Fruit fly (Drosophila melanogaster) whole organism, wandering third instar larva: ENCODE measurements around the gene CG9757.
A peak's percentile ranks its signal among the peaks of the same experiment; 100 is the strongest.

Experiments
- Abd-B ChIP-seq: fragments of >200 bp; optimal IDR thresholded peaks from 2 replicates; lab custom pipeline; 2017; ENCODE audit warnings: missing biosample characterization, missing genetic modification characterization
- CG32264 ChIP-seq: fragments of 200-800 bp; sonication (Bioruptor generic); optimal IDR thresholded peaks from 2 replicates; lab custom pipeline; 2016; ENCODE audit warnings: missing biosample characterization, missing genetic modification characterization
- CG9705 ChIP-seq: fragments of 200-800 bp; sonication (Bioruptor generic); optimal IDR thresholded peaks from 2 replicates; lab custom pipeline; 2018; ENCODE audit warnings: missing biosample characterization, mild to moderate bottlenecking, missing genetic modification characterization
- CrebA ChIP-seq: fragments of 200-800 bp; sonication (Bioruptor generic); optimal IDR thresholded peaks from 2 replicates; lab custom pipeline; 2016; ENCODE audit warnings: missing biosample characterization, mild to moderate bottlenecking, missing genetic modification characterization, borderline replicate concordance
- Dfd ChIP-seq: fragments of >200 bp; optimal IDR thresholded peaks from 2 replicates; lab custom pipeline; 2017; ENCODE audit warnings: missing biosample characterization, missing genetic modification characterization
- Dif ChIP-seq: fragments of 200-275, 200-300 bp; sonication (Bioruptor generic); optimal IDR thresholded peaks from 2 replicates; lab custom pipeline; 2018; ENCODE audit warnings: missing biosample characterization, missing genetic modification characterization; ENCODE audit not compliant: partially characterized antibody
- GATAd ChIP-seq: sonication (Bioruptor generic); optimal IDR thresholded peaks from 2 replicates; lab custom pipeline; 2016; ENCODE audit warnings: missing biosample characterization, missing genetic modification characterization
- HLH106 ChIP-seq: fragments of 200-800 bp; optimal IDR thresholded peaks from 3 replicates; lab custom pipeline; 2019; ENCODE audit warnings: missing biosample characterization, mild to moderate bottlenecking, missing genetic modification characterization, moderate library complexity
- Hnf4 ChIP-seq: fragments of 200-800 bp; sonication (Bioruptor generic); optimal IDR thresholded peaks from 2 replicates; lab custom pipeline; 2016; ENCODE audit warnings: missing biosample characterization, mild to moderate bottlenecking, missing genetic modification characterization
- Hr78 ChIP-seq: fragments of >200 bp; optimal IDR thresholded peaks from 2 replicates; lab custom pipeline; 2017; ENCODE audit warnings: missing biosample characterization, missing genetic modification characterization
- Hr83 ChIP-seq: fragments of 200-300 bp; sonication (Bioruptor generic); optimal IDR thresholded peaks from 2 replicates; lab custom pipeline; 2016; ENCODE audit warnings: missing biosample characterization, mild to moderate bottlenecking, missing genetic modification characterization, moderate library complexity; ENCODE audit not compliant: poor library complexity, severe bottlenecking
- Jra ChIP-seq: sonication (Bioruptor generic); optimal IDR thresholded peaks from 2 replicates; lab custom pipeline; 2016; ENCODE audit warnings: missing biosample characterization, missing genetic modification characterization
- Mio ChIP-seq: sonication (Bioruptor generic); optimal IDR thresholded peaks from 2 replicates; lab custom pipeline; 2016; ENCODE audit warnings: missing biosample characterization, missing genetic modification characterization
- Myc ChIP-seq: fragments of >200 bp; optimal IDR thresholded peaks from 2 replicates; lab custom pipeline; 2017
- N ChIP-seq: fragments of >200 bp; optimal IDR thresholded peaks from 2 replicates; lab custom pipeline; 2018; ENCODE audit warnings: missing biosample characterization, missing external identifiers, missing genetic modification characterization
- OdsH ChIP-seq: fragments of 200-800 bp; sonication (Bioruptor generic); optimal IDR thresholded peaks from 2 replicates; lab custom pipeline; 2016; ENCODE audit warnings: missing biosample characterization, mild to moderate bottlenecking, missing genetic modification characterization
- Rel ChIP-seq, 2 experiments: fragments of 200-800 bp; sonication (Bioruptor generic) in 1 of 2; optimal IDR thresholded peaks; 2 replicates in 1 of 2; 3 replicates in 1 of 2; lab custom pipeline; 2016 to 2019; ENCODE audit warnings: mild to moderate bottlenecking in 2 of 2, missing biosample characterization in 2 of 2, missing genetic modification characterization in 2 of 2, moderate library complexity in 1 of 2
- Sp1 ChIP-seq: fragments of 200-800 bp; sonication (Bioruptor generic); optimal IDR thresholded peaks from 3 replicates; lab custom pipeline; 2019; ENCODE audit warnings: missing biosample characterization, mild to moderate bottlenecking, missing genetic modification characterization, moderate library complexity
- Vsx2 ChIP-seq: fragments of 200-300, 225-300 bp; sonication (Bioruptor generic); optimal IDR thresholded peaks from 2 replicates; lab custom pipeline; 2018; ENCODE audit warnings: missing biosample characterization, missing genetic modification characterization; ENCODE audit not compliant: partially characterized antibody
- br ChIP-seq: fragments of 200-800 bp; sonication (Bioruptor generic); optimal IDR thresholded peaks from 2 replicates; lab custom pipeline; 2016; ENCODE audit warnings: missing biosample characterization, missing genetic modification characterization
- brk ChIP-seq: fragments of 200-800 bp; sonication (Bioruptor generic); optimal IDR thresholded peaks from 2 replicates; lab custom pipeline; 2016; ENCODE audit warnings: missing biosample characterization, mild to moderate bottlenecking, missing genetic modification characterization
- dl ChIP-seq, 2 experiments: fragments of 175-275, 200-275 bp in 1 of 2; fragments of 200-275 bp in 1 of 2; sonication (Bioruptor generic); optimal IDR thresholded peaks; lab custom pipeline; 2018; ENCODE audit warnings: mild to moderate bottlenecking in 2 of 2, missing biosample characterization in 2 of 2, missing genetic modification characterization in 2 of 2, moderate library complexity in 2 of 2; ENCODE audit not compliant: partially characterized antibody in 2 of 2, insufficient read depth in 1 of 2
- dmrt93B ChIP-seq: fragments of 200-800 bp; sonication (Bioruptor generic); optimal IDR thresholded peaks from 2 replicates; lab custom pipeline; 2018; ENCODE audit warnings: missing biosample characterization, mild to moderate bottlenecking, missing genetic modification characterization
- dsf ChIP-seq: sonication (Bioruptor generic); optimal IDR thresholded peaks from 2 replicates; lab custom pipeline; 2016; ENCODE audit warnings: missing biosample characterization, missing genetic modification characterization, borderline replicate concordance
- ey ChIP-seq: fragments of 200-800 bp; sonication (Bioruptor generic); optimal IDR thresholded peaks from 2 replicates; lab custom pipeline; 2016; ENCODE audit warnings: missing biosample characterization, missing genetic modification characterization
- foxo ChIP-seq, 2 experiments: fragments of 200-800 bp; sonication (Bioruptor generic); optimal IDR thresholded peaks; 2 replicates in 1 of 2; 3 replicates in 1 of 2; lab custom pipeline; 2016 to 2017; ENCODE audit warnings: missing biosample characterization in 2 of 2, missing genetic modification characterization in 2 of 2
- fru ChIP-seq: fragments of 200-800 bp; sonication (Bioruptor generic); optimal IDR thresholded peaks from 3 replicates; lab custom pipeline; 2016; ENCODE audit warnings: missing biosample characterization, mild to moderate bottlenecking, missing genetic modification characterization
- h ChIP-seq: fragments of 200-800 bp; sonication (Bioruptor generic); optimal IDR thresholded peaks from 3 replicates; lab custom pipeline; 2016; ENCODE audit warnings: missing biosample characterization, mild to moderate bottlenecking, missing genetic modification characterization
- jim ChIP-seq: fragments of 175-275, 200-325 bp; sonication (Bioruptor generic); optimal IDR thresholded peaks from 2 replicates; lab custom pipeline; 2016; ENCODE audit warnings: missing biosample characterization, mild to moderate bottlenecking, missing genetic modification characterization
- lola ChIP-seq: fragments of >200 bp; optimal IDR thresholded peaks from 2 replicates; lab custom pipeline; 2017; ENCODE audit warnings: missing biosample characterization, missing genetic modification characterization
- pan ChIP-seq: fragments of >200 bp; optimal IDR thresholded peaks from 2 replicates; lab custom pipeline; 2017
- psq ChIP-seq: fragments of 200-800 bp; sonication (Bioruptor generic); optimal IDR thresholded peaks from 3 replicates; lab custom pipeline; 2017; ENCODE audit warnings: missing biosample characterization, mild to moderate bottlenecking, missing genetic modification characterization, moderate library complexity
- rgr ChIP-seq: fragments of 200-800 bp; sonication (Bioruptor generic); optimal IDR thresholded peaks from 3 replicates; lab custom pipeline; 2016; ENCODE audit warnings: missing biosample characterization, mild to moderate bottlenecking, missing genetic modification characterization
- sage ChIP-seq: fragments of 200-800 bp; sonication (Bioruptor generic); optimal IDR thresholded peaks from 2 replicates; lab custom pipeline; 2016; ENCODE audit warnings: missing biosample characterization, mild to moderate bottlenecking, missing genetic modification characterization
- sv ChIP-seq: fragments of 200-800 bp; sonication (Bioruptor generic); optimal IDR thresholded peaks from 3 replicates; lab custom pipeline; 2016; ENCODE audit warnings: missing biosample characterization, missing genetic modification characterization
- tai ChIP-seq: sonication (Bioruptor generic); optimal IDR thresholded peaks from 2 replicates; lab custom pipeline; 2016; ENCODE audit warnings: missing biosample characterization, missing genetic modification characterization
- usp ChIP-seq: fragments of >200 bp; optimal IDR thresholded peaks from 2 replicates; lab custom pipeline; 2017; ENCODE audit warnings: missing biosample characterization, missing genetic modification characterization
- woc ChIP-seq: sonication (Bioruptor generic); optimal IDR thresholded peaks from 2 replicates; lab custom pipeline; 2016; ENCODE audit warnings: missing biosample characterization, mild to moderate bottlenecking, missing genetic modification characterization

Gene CG9757

DNA sequence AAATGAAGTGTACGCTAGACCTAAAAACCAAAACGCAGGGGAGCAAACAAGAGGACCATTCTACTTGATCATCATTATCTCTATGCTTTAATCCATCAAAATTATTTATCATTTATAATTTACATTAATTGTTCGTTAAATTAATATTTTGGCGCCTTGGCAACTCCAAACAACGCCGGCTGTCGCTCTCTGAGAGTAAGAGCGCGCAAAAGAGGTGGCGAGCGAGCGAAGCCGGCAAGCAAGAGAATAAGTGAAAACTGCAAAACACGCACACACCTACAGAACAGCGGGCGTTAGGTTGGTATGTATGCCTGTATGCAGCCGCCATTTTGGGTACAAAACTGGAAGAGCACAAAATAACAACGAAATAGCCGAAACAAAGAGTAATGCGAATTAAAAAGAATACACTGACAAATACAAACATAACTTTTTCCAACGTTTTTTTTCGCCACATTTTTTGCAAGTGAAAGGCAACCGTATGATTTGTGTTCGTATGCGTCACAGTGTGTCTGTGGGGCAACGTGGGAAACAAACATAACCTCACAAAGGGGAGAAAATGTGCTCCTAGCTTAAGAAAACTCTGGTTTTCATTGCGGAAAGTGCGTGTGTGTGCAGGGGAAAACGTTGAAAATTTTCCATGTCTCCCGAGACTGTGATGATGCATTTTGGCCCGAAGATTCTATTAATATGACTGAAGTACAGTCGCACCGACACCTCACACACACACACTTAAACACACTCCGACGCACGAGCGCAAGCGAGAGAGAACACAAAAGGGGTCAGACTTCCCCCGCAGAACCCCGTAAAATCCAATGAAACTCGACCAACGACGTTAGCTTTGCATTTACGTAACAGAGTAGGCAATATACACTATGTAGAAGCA, 32.8 kb upstream of the CG9757 start:
- TF ChIP-seq Rel (GFP tag; optimal IDR thresholded peaks at IDR 0.05; lab: Kevin White, UChicago) (peak; percentile 56), Rel (tag; optimal IDR thresholded peaks at IDR 0.05; lab: Kevin White, UChicago) (peak; percentile 2), tai (peak; percentile 60), Mio (no peak), foxo (GFP tag; optimal IDR thresholded peaks at IDR 0.05; lab: Kevin White, UChicago) (peak in 1 of 2 experiments; percentile 16), Vsx2 (GFP tag; lab: Kevin White, UChicago) (no peak), pan (no peak), h (GFP tag; lab: Kevin White, UChicago) (peak; percentile 11), lola (no peak), CG9705 (GFP tag; lab: Kevin White, UChicago) (no peak), Hr83 (GFP tag; lab: Kevin White, UChicago) (no peak), fru (GFP tag; lab: Kevin White, UChicago) (peak; percentile 33), N (GFP tag; lab: Kevin White, UChicago) (peak; percentile 17), HLH106 (tag; lab: Kevin White, UChicago) (no peak), sage (GFP tag; lab: Kevin White, UChicago) (peak; percentile 77), rgr (GFP tag; lab: Kevin White, UChicago) (no peak), sv (GFP tag; lab: Kevin White, UChicago) (no peak), br (GFP tag; lab: Kevin White, UChicago) (peak; percentile 40), dmrt93B (GFP tag; lab: Kevin White, UChicago) (no peak), brk (GFP tag; lab: Kevin White, UChicago) (peak; percentile 73), Dif (peak; percentile 93), Dfd (GFP tag; lab: Kevin White, UChicago) (no peak), Abd-B (GFP tag; lab: Kevin White, UChicago) (no peak), dl (GFP tag; optimal IDR thresholded peaks at IDR 0.05; lab: Kevin White, UChicago; ENCODE audit: insufficient read depth in 1 of 2, partially characterized antibody in 2 of 2) (peak; percentile 55 to 91), Hnf4 (GFP tag; lab: Kevin White, UChicago) (peak; percentile 53), OdsH (GFP tag; lab: Kevin White, UChicago) (peak; percentile 31), Myc (lab: Kevin White, UChicago) (peak; percentile 64), Hr78 (GFP tag; lab: Kevin White, UChicago) (no peak), jim (GFP tag; lab: Kevin White, UChicago) (no peak), psq (peak; percentile 85), CG32264 (GFP tag; lab: Kevin White, UChicago) (peak; percentile 19), dsf (peak; percentile 25), CrebA (GFP tag; lab: Kevin White, UChicago) (peak; percentile 87), GATAd (GFP tag; lab: Kevin White, UChicago) (no peak), woc (peak; percentile 22), ey (no peak), Sp1 (GFP tag; lab: Kevin White, UChicago) (peak; percentile 48), usp (no peak), Jra (GFP tag; lab: Kevin White, UChicago) (peak; percentile 73)

- TF ChIP-seq Dfd (GFP tag; lab: Kevin White, UChicago) = no peak
- TF ChIP-seq GATAd (GFP tag; lab: Kevin White, UChicago) = no peak
- TF ChIP-seq Mio = no peak
- no peak for TF ChIP-seq HLH106 (tag; lab: Kevin White, UChicago)
- TF ChIP-seq, all 38 proteins: peak for 0
Measured at dm6 chr3R:13631642-13632041, 19.4 kb upstream of the CG9757 start, which contains the start of gene CG10841. Gene CG10841, plus strand, starts transcription at chr3R:13631942.
